Worm (Caenorhabditis elegans) whole organism, L1 larva: ENCODE data around the gene srw-23.

Experiments
- C16A3.4 ChIP-seq: fragments of 150-350 bp; optimal IDR thresholded peaks from 2 replicates; lab custom pipeline; 2014; ENCODE audit warnings: missing biosample characterization, missing genetic modification characterization
- F16B12.6 ChIP-seq: fragments of 150-350 bp; optimal IDR thresholded peaks from 2 replicates; lab custom pipeline; 2014; ENCODE audit warnings: missing biosample characterization, missing genetic modification characterization
- Y116A8C.19 ChIP-seq: sonication (generic microtip); optimal IDR thresholded peaks from 2 replicates; lab custom pipeline; 2016; ENCODE audit warnings: missing compliant biosample characterization, missing genetic modification characterization, borderline replicate concordance
- aha-1 ChIP-seq: fragments of 150-350 bp; optimal IDR thresholded peaks from 2 replicates; lab custom pipeline; 2014; ENCODE audit warnings: missing biosample characterization, missing genetic modification characterization
- blmp-1 ChIP-seq: fragments of 150-350 bp; optimal IDR thresholded peaks from 2 replicates; lab custom pipeline; 2014; ENCODE audit warnings: missing biosample characterization, missing genetic modification characterization
- ceh-88 ChIP-seq: fragments of 200-800 bp; sonication (Bioruptor generic); IDR thresholded peaks from 2 replicates; pipeline ENCODE4 v1.3.6; 2022; ENCODE audit warnings: missing genetic modification characterization, missing compliant biosample characterization
- dsc-1 ChIP-seq: sonication (generic microtip); optimal IDR thresholded peaks from 2 replicates; lab custom pipeline; 2016; ENCODE audit warnings: mild to moderate bottlenecking, missing genetic modification characterization, missing compliant biosample characterization
- efl-1 ChIP-seq, 4 experiments: fragments of 150-350 bp; optimal IDR thresholded peaks in 3 of 4; peaks in 1 of 4; 1 replicate in 1 of 4; 2 replicates in 3 of 4; lab custom pipeline; 2014; ENCODE audit warnings: missing biosample characterization in 2 of 4, missing genetic modification characterization in 2 of 4, missing genetic modification reagents in 2 of 4
- efl-3 ChIP-seq: fragments of 200-800 bp; sonication (Bioruptor generic); optimal IDR thresholded peaks from 2 replicates; lab custom pipeline; 2018; ENCODE audit warnings: mild to moderate bottlenecking, missing genetic modification characterization, missing compliant biosample characterization
- egl-13 ChIP-seq: sonication (generic microtip); optimal IDR thresholded peaks from 2 replicates; lab custom pipeline; 2016; ENCODE audit warnings: missing genotype, missing genetic modification reagents, missing genetic modification characterization, missing compliant biosample characterization
- elt-2 ChIP-seq: sonication (generic microtip); optimal IDR thresholded peaks from 2 replicates; lab custom pipeline; 2016; ENCODE audit warnings: missing genetic modification characterization, mild to moderate bottlenecking, inconsistent platforms, missing compliant biosample characterization, missing genetic modification reagents
- hlh-17 ChIP-seq: fragments of 200-800 bp; sonication (Bioruptor generic); optimal IDR thresholded peaks from 2 replicates; lab custom pipeline; 2018; ENCODE audit warnings: missing genetic modification characterization, mild to moderate bottlenecking, missing compliant biosample characterization, moderate library complexity, borderline replicate concordance
- irx-1 ChIP-seq: sonication (generic microtip); optimal IDR thresholded peaks from 2 replicates; lab custom pipeline; 2016; ENCODE audit warnings: missing genetic modification characterization, missing compliant biosample characterization
- jun-1 ChIP-seq: fragments of 150-350 bp; optimal IDR thresholded peaks from 2 replicates; lab custom pipeline; 2014; ENCODE audit warnings: missing biosample characterization, missing genetic modification reagents, missing genetic modification characterization
- lin-35 ChIP-seq, 2 experiments: fragments of 150-350 bp; optimal IDR thresholded peaks; 2 replicates each; lab custom pipeline; 2014; ENCODE audit warnings: missing biosample characterization in 2 of 2, missing genetic modification characterization in 2 of 2, missing genetic modification reagents in 2 of 2
- lin-39 ChIP-seq: fragments of 150-350 bp; optimal IDR thresholded peaks from 2 replicates; lab custom pipeline; 2014; ENCODE audit warnings: missing biosample characterization, missing genetic modification reagents, missing genetic modification characterization
- lir-3 ChIP-seq: sonication (generic microtip); optimal IDR thresholded peaks from 2 replicates; lab custom pipeline; 2016; ENCODE audit warnings: mild to moderate bottlenecking, missing genetic modification characterization, moderate library complexity, missing compliant biosample characterization; ENCODE audit not compliant: poor library complexity
- mdl-1 ChIP-seq, 2 experiments: fragments of 150-350 bp; optimal IDR thresholded peaks; 2 replicates each; lab custom pipeline; 2014 to 2017; ENCODE audit warnings: missing biosample characterization in 2 of 2, missing genetic modification characterization in 2 of 2, inconsistent platforms in 1 of 2
- nhr-11 ChIP-seq: fragments of 150-350 bp; optimal IDR thresholded peaks from 2 replicates; lab custom pipeline; 2014; ENCODE audit warnings: missing biosample characterization, missing genetic modification characterization
- nhr-237 ChIP-seq: fragments of 150-350 bp; optimal IDR thresholded peaks from 2 replicates; lab custom pipeline; 2014; ENCODE audit warnings: missing biosample characterization, missing genetic modification characterization
- nhr-47 ChIP-seq: sonication (generic microtip); optimal IDR thresholded peaks from 2 replicates; lab custom pipeline; 2016; ENCODE audit warnings: mild to moderate bottlenecking, missing genetic modification characterization, moderate library complexity, missing compliant biosample characterization
- nhr-71 ChIP-seq: sonication (generic microtip); optimal IDR thresholded peaks from 2 replicates; lab custom pipeline; 2016; ENCODE audit warnings: mild to moderate bottlenecking, missing genetic modification characterization, moderate library complexity, missing compliant biosample characterization
- nhr-85 ChIP-seq: sonication (generic microtip); peaks from one replicate; lab custom pipeline; 2016; ENCODE audit warnings: missing genetic modification characterization, inconsistent platforms, missing compliant biosample characterization
- nhr-90 ChIP-seq: sonication (generic microtip); optimal IDR thresholded peaks from 2 replicates; lab custom pipeline; 2016; ENCODE audit warnings: mild to moderate bottlenecking, missing genetic modification characterization, missing compliant biosample characterization; ENCODE audit not compliant: poor library complexity
- pax-3 ChIP-seq: fragments of 200-800 bp; sonication (Bioruptor generic); optimal IDR thresholded peaks from 2 replicates; lab custom pipeline; 2018; ENCODE audit warnings: mild to moderate bottlenecking, missing genetic modification characterization, moderate library complexity, missing compliant biosample characterization
- snu-23 ChIP-seq: sonication (generic microtip); optimal IDR thresholded peaks from 2 replicates; lab custom pipeline; 2016; ENCODE audit warnings: missing genetic modification characterization, missing compliant biosample characterization
- sup-37 ChIP-seq: fragments of 200-800 bp; sonication (Bioruptor generic); optimal IDR thresholded peaks from 2 replicates; lab custom pipeline; 2018; ENCODE audit warnings: mild to moderate bottlenecking, missing genetic modification characterization, missing compliant biosample characterization
- tbx-2 ChIP-seq: sonication (generic microtip); optimal IDR thresholded peaks from 2 replicates; lab custom pipeline; 2016; ENCODE audit warnings: missing genetic modification characterization, missing compliant biosample characterization
- tlp-1 ChIP-seq: fragments of 150-350 bp; optimal IDR thresholded peaks from 2 replicates; lab custom pipeline; 2014; ENCODE audit warnings: missing biosample characterization, missing genetic modification characterization
- unc-62 ChIP-seq: fragments of 150-350 bp; optimal IDR thresholded peaks from 2 replicates; lab custom pipeline; 2014; ENCODE audit warnings: missing biosample characterization, missing genetic modification reagents, missing genetic modification characterization
- unc-86 ChIP-seq: sonication (generic microtip); optimal IDR thresholded peaks from 2 replicates; lab custom pipeline; 2016; ENCODE audit warnings: missing genetic modification characterization, missing compliant biosample characterization
- unc-98 ChIP-seq: fragments of 200-800 bp; sonication (Bioruptor generic); IDR thresholded peaks from 2 replicates; pipeline ENCODE4 v1.3.6; 2022; ENCODE audit warnings: missing genetic modification characterization, missing compliant biosample characterization
- vab-15 ChIP-seq: sonication (generic microtip); optimal IDR thresholded peaks from 2 replicates; lab custom pipeline; 2017; ENCODE audit warnings: missing genotype, mild to moderate bottlenecking, missing genetic modification characterization, missing compliant biosample characterization
- zip-4 ChIP-seq: fragments of 200-800 bp; sonication (Bioruptor generic); optimal IDR thresholded peaks from 2 replicates; lab custom pipeline; 2018; ENCODE audit warnings: mild to moderate bottlenecking, missing genetic modification characterization, moderate library complexity, missing compliant biosample characterization
- ztf-11 ChIP-seq, 2 experiments: sonication (generic microtip); optimal IDR thresholded peaks; 2 replicates each; lab custom pipeline; 2016 to 2017; ENCODE audit warnings: missing genetic modification characterization in 2 of 2, missing biosample characterization in 1 of 2, missing compliant biosample characterization in 1 of 2

srw-23 gene

DNA sequence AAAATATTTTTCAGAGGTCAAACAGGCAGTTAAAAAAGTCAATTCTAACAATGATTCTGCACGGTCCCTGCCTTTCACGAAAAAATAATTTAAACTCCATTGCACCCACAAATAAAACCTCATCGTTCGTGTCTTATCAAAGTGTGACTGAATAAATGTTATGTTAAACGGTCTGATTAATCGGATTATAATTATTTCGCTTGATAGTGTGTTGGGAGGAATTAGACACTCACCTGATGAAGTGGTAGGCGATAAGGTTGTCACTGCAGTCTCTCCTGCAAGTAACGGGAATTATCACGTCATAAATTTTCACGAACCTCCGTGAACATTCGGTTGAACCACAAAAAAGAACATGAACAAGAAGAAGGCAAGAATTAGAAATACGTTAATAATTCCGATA is 33.5 kb upstream of the srw-23 start:
- TF ChIP-seq irx-1 (no peak), hlh-17 (GFP tag; lab: Kevin White, UChicago) (no peak), egl-13 (tag; lab: Kevin White, UChicago) (no peak), nhr-85 (tag; lab: Kevin White, UChicago) (no peak), zip-4 (no peak), nhr-11 (tag; lab: Kevin White, UChicago) (no peak), aha-1 (tag; lab: Kevin White, UChicago) (no peak), jun-1 (tag; lab: Kevin White, UChicago) (peak; percentile 8), ceh-88 (GFP tag; lab: Robert Waterston, UW) (no peak), tlp-1 (tag; lab: Kevin White, UChicago) (no peak), nhr-47 (tag; lab: Kevin White, UChicago) (no peak), elt-2 (peak; percentile 91), lin-39 (tag; lab: Kevin White, UChicago) (no peak), lin-35 (GFP tag; optimal IDR thresholded peaks at IDR 0.05; lab: Kevin White, UChicago) (peak in 1 of 2 experiments; percentile 14), vab-15 (tag; lab: Kevin White, UChicago) (no peak), sup-37 (GFP tag; lab: Kevin White, UChicago) (no peak)

DNA sequence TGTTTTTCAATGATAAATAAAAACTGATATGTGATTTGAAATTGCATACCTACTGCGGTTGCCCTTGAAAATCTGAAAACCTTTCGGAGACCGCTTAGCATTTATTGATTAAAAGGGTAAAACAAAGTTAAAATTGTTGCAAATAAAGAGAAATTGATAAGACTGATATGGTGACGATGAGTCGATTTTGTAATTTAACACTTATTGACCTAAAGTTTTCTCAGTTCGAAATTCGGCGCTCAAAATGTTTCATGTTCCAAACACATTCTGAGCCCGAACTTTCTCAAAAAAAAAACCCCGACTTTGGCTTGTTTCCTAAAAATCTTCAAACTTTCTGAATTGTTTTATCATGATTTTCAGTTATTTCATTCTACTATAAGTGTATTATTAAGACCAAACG is 32.8 kb upstream of the srw-23 start, which contains the start of gene clec-40:
Gene clec-40, minus strand, starts transcription at position 101 of the 400 bp plus-strand sequence.
- no peak for TF ChIP-seq F16B12.6 (tag; lab: Kevin White, UChicago)
- TF ChIP-seq lin-35 (GFP tag; optimal IDR thresholded peaks at IDR 0.05; lab: Kevin White, UChicago), result no peak
- TF ChIP-seq efl-3 (GFP tag; lab: Kevin White, UChicago), result no peak
- no peak for TF ChIP-seq blmp-1 (tag; lab: Kevin White, UChicago)
- TF ChIP-seq pax-3, result no peak
- no peak for TF ChIP-seq tbx-2
- no peak for TF ChIP-seq Y116A8C.19 (tag; lab: Kevin White, UChicago)
- no peak for TF ChIP-seq elt-2
- TF ChIP-seq unc-86 (tag; lab: Kevin White, UChicago), result no peak
- TF ChIP-seq unc-98 (GFP tag; lab: Robert Waterston, UW), result no peak
- TF ChIP-seq tlp-1 (tag; lab: Kevin White, UChicago), result no peak
- TF ChIP-seq lir-3, result no peak
- no peak for TF ChIP-seq sup-37 (GFP tag; lab: Kevin White, UChicago)
- no peak for TF ChIP-seq C16A3.4
- no peak for TF ChIP-seq aha-1 (tag; lab: Kevin White, UChicago)
- no peak for TF ChIP-seq nhr-237
- TF ChIP-seq nhr-85 (tag; lab: Kevin White, UChicago), result no peak
- TF ChIP-seq nhr-90 (tag; lab: Kevin White, UChicago), result no peak
- TF ChIP-seq dsc-1, result no peak
- TF ChIP-seq mdl-1 (tag; optimal IDR thresholded peaks at IDR 0.05; lab: Kevin White, UChicago), result no peak
- TF ChIP-seq, all 84 proteins: peak for 0

DNA sequence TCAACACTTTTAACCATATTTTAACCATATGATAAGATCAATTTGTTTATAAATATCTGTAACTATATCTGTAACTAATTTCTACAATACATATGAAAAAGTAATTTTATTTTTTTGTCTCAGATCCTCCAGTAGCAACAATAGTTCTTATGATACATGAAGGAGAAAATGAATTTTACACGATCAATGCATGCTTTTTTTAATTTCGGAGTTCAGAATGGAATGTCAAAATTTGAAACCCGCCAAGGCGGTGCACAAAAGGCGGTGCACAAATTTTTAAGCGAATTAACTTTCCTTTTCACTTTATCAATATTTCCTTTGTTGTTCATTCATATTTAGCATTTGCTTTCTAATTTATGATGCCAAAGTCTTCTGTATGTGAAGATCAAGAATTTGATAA is 30.8 kb upstream of the srw-23 start, which contains the start of gene clec-25:
Gene clec-25, plus strand, starts transcription at position 301 of the 400 bp plus-strand sequence.
- no peak for TF ChIP-seq nhr-71 (tag; lab: Kevin White, UChicago)
- TF ChIP-seq unc-62, result no peak
- TF ChIP-seq lin-39 (tag; lab: Kevin White, UChicago), result no peak
- no peak for TF ChIP-seq C16A3.4
- no peak for TF ChIP-seq efl-3 (GFP tag; lab: Kevin White, UChicago)
- no peak for TF ChIP-seq nhr-11 (tag; lab: Kevin White, UChicago)
- TF ChIP-seq efl-1 (optimal IDR thresholded peaks at IDR 0.05; lab: Kevin White, UChicago), result no peak
- no peak for TF ChIP-seq efl-1 (GFP tag; optimal IDR thresholded peaks at IDR 0.05 in 1 of 2; lab: Kevin White, UChicago)
- TF ChIP-seq ztf-11 (tag; optimal IDR thresholded peaks at IDR 0.05; lab: Kevin White, UChicago), result no peak
- TF ChIP-seq snu-23, result no peak
- TF ChIP-seq, all 84 proteins: peak for 0

ce11 chrV:16848498-16848897 is 25.2 kb upstream of the srw-23 start, which contains the start of the genes clec-36 and clec-26:
clec-36 (minus strand) TSS chrV:16848598.
clec-26 (plus strand) TSS chrV:16848611.
- TF ChIP-seq blmp-1 (tag; lab: Kevin White, UChicago), result no peak
- peak; percentile 44 for TF ChIP-seq elt-2
- TF ChIP-seq, all 84 proteins: peak for 1
